Worm (Caenorhabditis elegans): ENCODE results near the gene F01F1.2.

DNA sequence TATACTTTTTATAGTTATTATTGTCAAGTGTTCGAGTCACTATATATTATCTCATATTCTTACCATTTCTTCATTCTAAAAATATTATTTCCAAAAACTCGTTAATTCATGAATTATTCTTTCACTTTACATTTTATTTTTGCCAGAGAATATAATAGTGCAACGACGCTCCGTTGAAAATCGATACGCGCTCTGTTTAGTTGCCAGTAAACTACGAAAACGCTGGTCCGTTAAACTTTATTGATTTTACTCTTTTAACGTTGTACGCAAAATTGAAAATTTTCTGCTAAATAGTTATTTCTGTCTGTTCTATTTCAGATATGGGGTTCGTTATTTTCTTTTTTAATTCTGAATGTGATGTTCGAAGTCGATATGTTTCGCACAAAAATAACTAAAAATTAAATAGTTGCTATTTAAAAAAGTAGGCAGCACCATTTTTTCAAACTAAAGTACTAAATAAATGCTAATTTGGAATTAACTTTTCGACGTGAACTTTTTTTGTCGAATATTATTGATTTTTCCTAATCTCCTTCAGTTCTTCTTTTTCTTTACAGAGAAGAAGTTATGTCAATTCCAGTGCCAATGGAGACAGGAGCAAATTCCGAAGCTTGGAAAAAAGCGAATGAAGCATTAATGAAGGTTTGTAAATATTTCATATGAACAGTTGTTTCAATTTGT lies 1.1 kb downstream of the F01F1.2 start, which contains the start of gene hpo-10:
- TF ChIP-seq klf-2 (GFP tag; conservative IDR thresholded peaks at IDR 0.05) (no peak), med-1 (GFP tag; optimal IDR thresholded peaks at IDR 0.05; ENCODE audit: insufficient read depth) (no peak), ztf-23 (GFP tag; IDR thresholded peaks at IDR 0.05) (no peak)
